3 worm cellular contexts compared by ENCODE assay signal in the genomic region with DNA sequence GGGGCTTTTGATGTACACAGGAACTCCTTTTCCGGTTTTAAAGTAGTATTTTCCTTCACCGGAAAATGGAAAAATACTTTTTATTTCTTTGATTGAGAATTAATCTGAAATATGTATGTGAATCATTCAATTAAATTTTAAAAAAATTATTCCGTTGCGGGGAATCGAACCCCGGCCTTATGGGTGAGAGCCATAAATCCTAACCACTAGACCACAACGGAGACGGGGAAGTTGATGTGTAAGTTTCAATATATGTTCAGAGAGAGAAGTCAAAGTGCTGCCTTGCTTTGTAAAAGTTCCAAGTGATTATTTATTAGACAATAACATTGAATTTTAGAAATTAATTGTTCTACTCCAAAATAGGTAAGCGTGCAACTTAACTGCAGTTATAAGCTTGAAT.
A peak's percentile ranks its signal among the peaks of the same experiment; 100 is the strongest.
TF ChIP-seq lines count a peak whose summit lies in the region.

No protein-coding gene starts in this region.

TF ChIP-seq in whole organism, L1 larva, 84 proteins besides CTCF, POLR2A, EP300 and RAD21 (continued from another document):
- TF ChIP-seq nhr-71 (tag; optimal IDR thresholded peaks at IDR 0.05; lab: Kevin White, UChicago) (peak; percentile 62), elt-3 (tag; optimal IDR thresholded peaks at IDR 0.05; lab: Kevin White, UChicago) (peak in 1 of 6 experiments; percentile 4), efl-1 (optimal IDR thresholded peaks at IDR 0.05; lab: Kevin White, UChicago) (no peak), efl-1 (GFP tag; optimal IDR thresholded peaks at IDR 0.05 in 1 of 2; lab: Kevin White, UChicago) (no peak), hpl-2 (GFP tag; optimal IDR thresholded peaks at IDR 0.05; lab: Kevin White, UChicago) (no peak), nhr-19 (GFP tag; conservative IDR thresholded peaks at IDR 0.05; lab: Robert Waterston, UW) (peak; percentile 48; the same call in 1 of the 2 replicates), ceh-63 (GFP tag; optimal IDR thresholded peaks at IDR 0.05; lab: Kevin White, UChicago) (no peak), vab-15 (tag; optimal IDR thresholded peaks at IDR 0.05; lab: Kevin White, UChicago) (no peak), rnt-1 (tag; optimal IDR thresholded peaks at IDR 0.05; lab: Kevin White, UChicago) (peak; percentile 29), snu-23 (GFP tag; optimal IDR thresholded peaks at IDR 0.05; lab: Kevin White, UChicago) (peak; percentile 65)

TF ChIP-seq in whole organism, L3 larva, 47 proteins besides CTCF, POLR2A, EP300 and RAD21 (continued from another document):
- TF ChIP-seq nhr-77 (tag; optimal IDR thresholded peaks at IDR 0.05; lab: Kevin White, UChicago) (peak; percentile 26), elt-2 (tag; optimal IDR thresholded peaks at IDR 0.05; lab: Kevin White, UChicago) (peak; percentile 7), eor-1 (tag; optimal IDR thresholded peaks at IDR 0.05; lab: Kevin White, UChicago) (no peak), fkh-10 (GFP tag; optimal IDR thresholded peaks at IDR 0.05; lab: Kevin White, UChicago) (no peak)

TF ChIP-seq in whole organism, young adult, 124 proteins besides CTCF, POLR2A, EP300 and RAD21 (continued from another document):
- peak; percentile 61 for TF ChIP-seq dox-1 (GFP tag; IDR thresholded peaks at IDR 0.05; lab: Robert Waterston, UW)
- TF ChIP-seq let-526 (GFP tag; IDR thresholded peaks at IDR 0.05; lab: Robert Waterston, UW), result no peak
- no peak for TF ChIP-seq lir-1 (GFP tag; conservative IDR thresholded peaks at IDR 0.05; lab: Robert Waterston, UW)
- TF ChIP-seq F23B12.7 (tag; optimal IDR thresholded peaks at IDR 0.05; lab: Kevin White, UChicago; ENCODE audit: insufficient read depth), result peak; percentile 60
- peak; percentile 44 for TF ChIP-seq rcor-1 (GFP tag; IDR thresholded peaks at IDR 0.05; lab: Robert Waterston, UW)
- no peak for TF ChIP-seq hlh-12 (tag; optimal IDR thresholded peaks at IDR 0.05; lab: Kevin White, UChicago)
- no peak for TF ChIP-seq ceh-79 (tag; optimal IDR thresholded peaks at IDR 0.05; lab: Kevin White, UChicago)
- TF ChIP-seq madf-8 (GFP tag; conservative IDR thresholded peaks at IDR 0.05; lab: Robert Waterston, UW), result no peak
- TF ChIP-seq dpl-1 (GFP tag; optimal IDR thresholded peaks at IDR 0.05; lab: Kevin White, UChicago), result no peak
- TF ChIP-seq ztf-22 (GFP tag; optimal IDR thresholded peaks at IDR 0.05; lab: Kevin White, UChicago), result no peak
- TF ChIP-seq somi-1 (GFP tag; optimal IDR thresholded peaks at IDR 0.05; lab: Kevin White, UChicago), result peak; percentile 38
- TF ChIP-seq mes-4 (tag; optimal IDR thresholded peaks at IDR 0.05; lab: Kevin White, UChicago), result peak; percentile 64
- peak; percentile 12; the same call in 1 of the 2 replicates for TF ChIP-seq mcd-1 (GFP tag; IDR thresholded peaks at IDR 0.05; lab: Robert Waterston, UW)
- peak; percentile 71 for TF ChIP-seq pbrm-1 (GFP tag; IDR thresholded peaks at IDR 0.05; lab: Robert Waterston, UW)
- peak; percentile 82; the same call in 1 of the 2 replicates for TF ChIP-seq ztf-25 (GFP tag; IDR thresholded peaks at IDR 0.05; lab: Robert Waterston, UW)
- peak; percentile 26 for TF ChIP-seq snpc-1.1 (tag; optimal IDR thresholded peaks at IDR 0.05; lab: Kevin White, UChicago; ENCODE audit: insufficient read depth)
- TF ChIP-seq hlh-26 (GFP tag; conservative IDR thresholded peaks at IDR 0.05; lab: Robert Waterston, UW), result no peak
- TF ChIP-seq snpc-1.3 (tag; optimal IDR thresholded peaks at IDR 0.05; lab: Kevin White, UChicago; ENCODE audit: insufficient read depth), result peak; percentile 86
- TF ChIP-seq ZK185.1 (tag; optimal IDR thresholded peaks at IDR 0.05; lab: Kevin White, UChicago; ENCODE audit: poor library complexity, severe bottlenecking), result peak; percentile 93
- TF ChIP-seq hmg-1.2 (GFP tag; IDR thresholded peaks at IDR 0.05; lab: Robert Waterston, UW), result peak; percentile 74
- TF ChIP-seq aptf-3 (GFP tag; IDR thresholded peaks at IDR 0.05; lab: Robert Waterston, UW), result no peak
- TF ChIP-seq hrde-1 (tag; optimal IDR thresholded peaks at IDR 0.05; lab: Kevin White, UChicago; ENCODE audit: borderline replicate concordance), result no peak
- TF ChIP-seq ztf-18 (tag; optimal IDR thresholded peaks at IDR 0.05; lab: Kevin White, UChicago), result peak; percentile 72
- TF ChIP-seq T07F8.4 (tag; optimal IDR thresholded peaks at IDR 0.05; lab: Kevin White, UChicago), result peak; percentile 50
- TF ChIP-seq Y56A3A.18 (GFP tag; IDR thresholded peaks at IDR 0.05; lab: Robert Waterston, UW), result peak; percentile 44; the same call in 1 of the 2 replicates
- no peak for TF ChIP-seq gei-17 (GFP tag; optimal IDR thresholded peaks at IDR 0.05; lab: Kevin White, UChicago)
- no peak for TF ChIP-seq attf-5 (GFP tag; optimal IDR thresholded peaks at IDR 0.05; lab: Kevin White, UChicago)
- TF ChIP-seq athp-1 (tag; optimal IDR thresholded peaks at IDR 0.05; lab: Kevin White, UChicago), result no peak
- TF ChIP-seq Y53F4B.3 (GFP tag; IDR thresholded peaks at IDR 0.05; lab: Robert Waterston, UW), result peak; percentile 70
- no peak for TF ChIP-seq egrh-3 (GFP tag; IDR thresholded peaks at IDR 0.05; lab: Robert Waterston, UW)
- TF ChIP-seq attf-6 (GFP tag; IDR thresholded peaks at IDR 0.05; lab: Robert Waterston, UW), result peak; percentile 31; the same call in 1 of the 2 replicates
- TF ChIP-seq cebp-2 (GFP tag; IDR thresholded peaks at IDR 0.05; lab: Robert Waterston, UW), result peak; percentile 79; the same call in 1 of the 2 replicates
- no peak for TF ChIP-seq F22D6.2 (tag; optimal IDR thresholded peaks at IDR 0.05; lab: Kevin White, UChicago)
- peak; percentile 34 for TF ChIP-seq mxl-1 (tag; optimal IDR thresholded peaks at IDR 0.05; lab: Kevin White, UChicago)
- peak; percentile 96 for TF ChIP-seq tbp1 (GFP tag; optimal IDR thresholded peaks at IDR 0.05; lab: Kevin White, UChicago)
- no peak for TF ChIP-seq F39B2.1 (GFP tag; IDR thresholded peaks at IDR 0.05; lab: Robert Waterston, UW)
- TF ChIP-seq nhr-90 (tag; optimal IDR thresholded peaks at IDR 0.05; lab: Kevin White, UChicago), result peak; percentile 70
- peak; percentile 66 for TF ChIP-seq nhr-179 (tag; optimal IDR thresholded peaks at IDR 0.05; lab: Kevin White, UChicago)
- TF ChIP-seq D2030.7 (GFP tag; IDR thresholded peaks at IDR 0.05; lab: Robert Waterston, UW), result peak; percentile 62
- no peak for TF ChIP-seq hsf-1 (GFP tag; IDR thresholded peaks at IDR 0.05; lab: Robert Waterston, UW)
- TF ChIP-seq chd-7 (tag; optimal IDR thresholded peaks at IDR 0.05; lab: Kevin White, UChicago), result peak; percentile 28
- peak in 1 of 2 experiments; percentile 40 for TF ChIP-seq let-607 (tag; optimal IDR thresholded peaks at IDR 0.05; lab: Kevin White, UChicago)
